Fruit fly (Drosophila melanogaster): Measurements from ENCODE around the gene CG43759.

DNA sequence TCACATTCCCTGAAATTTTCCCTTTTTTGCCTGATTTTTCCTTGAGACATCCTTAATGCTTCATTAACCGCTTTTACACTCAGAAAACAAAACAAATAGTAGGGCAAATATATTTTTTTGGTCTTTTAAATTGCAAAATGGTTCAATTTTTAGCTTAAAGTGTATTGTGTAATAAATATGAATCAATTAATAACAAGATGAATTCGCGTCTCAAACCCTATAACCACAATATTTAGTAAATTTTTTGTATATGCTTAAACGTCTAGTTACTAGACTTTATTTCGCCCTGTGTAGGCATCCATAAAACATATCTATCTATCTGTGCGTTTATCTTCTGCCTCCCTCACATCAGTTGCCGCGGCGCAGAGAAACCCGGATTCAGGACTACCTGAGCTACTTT is 16.7 kb downstream of the CG43759 start:
- TF ChIP-seq CG4496 (GFP tag; IDR thresholded peaks at IDR 0.05) (no peak), Pif1A (GFP tag; optimal IDR thresholded peaks at IDR 0.05) (no peak)
